Worm (Caenorhabditis elegans) whole organism, midembryonic: ENCODE data around the gene pak-1.

Experiments used
- T22C8.4 ChIP-seq: fragments of 200-800 bp; sonication (Bioruptor generic); IDR thresholded peaks from 2 replicates; pipeline ENCODE4 v1.3.6; 2022; ENCODE audit warnings: missing genetic modification characterization, missing compliant biosample characterization
- tab-1 ChIP-seq: fragments of 200-800 bp; sonication (Bioruptor generic); IDR thresholded peaks from 2 replicates; pipeline ENCODE4 v1.3.6; 2022; ENCODE audit warnings: missing genetic modification characterization, missing compliant biosample characterization
- ztf-23 ChIP-seq: fragments of 200-800 bp; sonication (Bioruptor generic); IDR thresholded peaks from 2 replicates; pipeline ENCODE4 v1.3.6; 2022; ENCODE audit warnings: missing genetic modification reagents, missing genetic modification characterization, missing compliant biosample characterization

ce11 chrX:6082660-6083059, 34.3 kb upstream of the pak-1 start, which contains the start of gene C45B2.3:
- TF ChIP-seq ztf-23: no peak
- no peak for TF ChIP-seq T22C8.4
- TF ChIP-seq tab-1 (GFP tag; lab: Robert Waterston, UW): no peak
